Fruit fly (Drosophila melanogaster) whole organism, pupa: Measurements from ENCODE around the gene CG1785.

Source experiments
- CG10348 ChIP-seq: fragments of 200-800 bp; sonication (Bioruptor generic); IDR thresholded peaks from 2 replicates; pipeline ENCODE4 v1.3.6; 2022; ENCODE audit warnings: missing biosample characterization, missing genetic modification characterization
- CG13204 ChIP-seq: fragments of 200-800 bp; sonication (Bioruptor generic); optimal IDR thresholded peaks from 2 replicates; lab custom pipeline; 2018; ENCODE audit warnings: missing biosample characterization, mild to moderate bottlenecking, missing genetic modification characterization, moderate library complexity
- CG8159 ChIP-seq: fragments of 200-800 bp; sonication (Bioruptor generic); optimal IDR thresholded peaks from 3 replicates; lab custom pipeline; 2018; ENCODE audit warnings: missing biosample characterization, mild to moderate bottlenecking, missing genetic modification characterization, moderate library complexity
- CG8301 ChIP-seq: fragments of 200-800 bp; sonication (Bioruptor generic); optimal IDR thresholded peaks from 2 replicates; lab custom pipeline; 2018; ENCODE audit warnings: missing biosample characterization, mild to moderate bottlenecking, missing genetic modification characterization
- Ets98B ChIP-seq: fragments of 200-800 bp; sonication (Bioruptor generic); IDR thresholded peaks from 2 replicates; pipeline ENCODE4 v1.3.6; 2022; ENCODE audit warnings: missing biosample characterization, missing genetic modification characterization
- Pif1B ChIP-seq: fragments of 200-800 bp; sonication (Bioruptor generic); optimal IDR thresholded peaks from 3 replicates; lab custom pipeline; 2016; ENCODE audit warnings: missing biosample characterization, missing genetic modification characterization

dm6 chrX:8730306-8730705, 15.6 kb downstream of the CG1785 start:
- no peak for TF ChIP-seq CG13204 (GFP tag; lab: Kevin White, UChicago)
- 0 out of 2 replicates have a peak, but pooled peaks have one; percentile 10 for TF ChIP-seq Ets98B (GFP tag; lab: Robert Waterston, UW)
- TF ChIP-seq Pif1B = no peak
- peak; percentile 34 for TF ChIP-seq CG8301 (tag; lab: Kevin White, UChicago)
- no peak for TF ChIP-seq CG10348 (GFP tag; lab: Robert Waterston, UW)
- peak; percentile 71 for TF ChIP-seq CG8159 (tag; lab: Kevin White, UChicago)
